Fruit fly (Drosophila melanogaster): ENCODE measurements around the gene kdn.
A peak's percentile ranks its signal among the peaks of the same experiment; 100 is the strongest.

DNA sequence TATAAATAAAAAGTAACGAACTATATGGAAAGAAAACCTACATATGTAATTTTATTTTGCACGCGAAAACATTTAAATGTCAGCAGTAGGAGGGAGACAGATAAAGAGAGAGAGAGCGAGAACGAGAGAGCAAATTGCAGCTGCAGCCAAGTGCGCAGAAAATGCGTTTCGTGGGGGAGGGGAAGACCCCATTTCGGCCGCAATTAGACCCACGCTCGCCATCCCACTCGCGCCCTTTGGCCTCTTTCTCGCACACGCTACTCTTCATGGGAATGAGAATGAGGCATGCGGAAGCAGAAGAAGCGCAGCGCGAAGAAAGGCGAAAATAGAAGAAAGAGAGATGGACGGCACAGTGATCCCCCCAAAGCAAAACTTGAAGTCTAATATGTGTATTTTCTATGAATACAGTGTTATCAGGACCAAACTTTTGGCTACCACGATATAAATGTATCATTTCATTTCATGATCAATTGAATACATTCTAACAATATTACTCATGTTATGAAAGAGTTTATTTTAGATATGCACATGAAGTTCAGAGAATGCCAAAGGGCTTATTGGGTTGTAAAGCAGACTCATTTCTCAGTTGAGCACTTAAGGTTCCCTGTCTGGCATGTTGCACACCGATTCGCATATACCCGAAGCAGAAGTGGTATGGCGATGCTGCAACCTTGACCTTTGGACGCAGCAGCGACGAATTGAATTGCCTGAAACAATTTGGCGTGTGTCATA, 17.3 kb upstream of the kdn start:
- TF ChIP-seq bab1 (GFP tag; optimal IDR thresholded peaks at IDR 0.05) (peak; percentile 53), ovo (GFP tag; optimal IDR thresholded peaks at IDR 0.05) (no peak), pad (GFP tag; optimal IDR thresholded peaks at IDR 0.05) (peak; percentile 14), Mnt (GFP tag; optimal IDR thresholded peaks at IDR 0.05) (peak; percentile 37), CG11617 (GFP tag; optimal IDR thresholded peaks at IDR 0.05) (peak; percentile 57), cic (GFP tag; optimal IDR thresholded peaks at IDR 0.05) (no peak), kay (GFP tag; ENCODE audit: borderline replicate concordance) (peak; percentile 36), CG14711 (tag; optimal IDR thresholded peaks at IDR 0.05) (no peak)
